Worm (Caenorhabditis elegans) whole organism, mixed stage, embryonic: Measurements from ENCODE around the gene fkb-1.

Experiments
- bed-3 ChIP-seq: fragments of 200-800 bp; sonication (Bioruptor generic); optimal IDR thresholded peaks from 3 replicates; lab custom pipeline; 2018; ENCODE audit warnings: mild to moderate bottlenecking, missing genetic modification characterization, moderate library complexity, missing compliant biosample characterization
- unc-62 ChIP-seq: fragments of 150-350 bp; optimal IDR thresholded peaks from 2 replicates; lab custom pipeline; 2014; ENCODE audit warnings: missing biosample characterization, missing genetic modification reagents, missing genetic modification characterization

DNA sequence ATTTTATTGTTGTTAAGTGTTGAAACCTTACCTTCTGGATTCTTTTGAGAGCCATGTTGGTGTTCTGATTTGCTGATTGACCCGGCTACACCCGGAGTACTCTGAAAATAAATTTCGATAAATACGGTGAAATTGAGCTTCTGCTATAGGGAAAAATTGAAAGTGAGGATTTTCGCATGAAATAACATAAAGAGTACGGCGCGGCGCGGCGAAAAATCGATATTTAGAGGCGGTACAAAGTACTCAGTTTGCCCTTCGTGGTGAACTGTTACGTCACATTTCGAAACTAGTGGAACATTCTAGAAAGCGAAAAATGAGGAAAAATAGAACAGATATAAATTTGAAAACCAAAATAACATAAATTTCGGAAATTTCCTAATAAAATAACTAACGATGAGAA is 45.8 kb downstream of the fkb-1 start, which contains the start of gene let-70:
- TF ChIP-seq bed-3 (GFP tag; lab: Kevin White, UChicago) (no peak), unc-62 (GFP tag; lab: Kevin White, UChicago) (no peak)
